Worm (Caenorhabditis elegans) whole organism, L3 larva: ENCODE data around the gene col-38.

Experiments used
- R02D3.7 ChIP-seq: fragments of 150-350 bp; optimal IDR thresholded peaks from 2 replicates; lab custom pipeline; 2014; ENCODE audit warnings: missing biosample characterization, missing genetic modification characterization
- aly-2 ChIP-seq: fragments of 150-350 bp; optimal IDR thresholded peaks from 2 replicates; lab custom pipeline; 2014; ENCODE audit warnings: missing biosample characterization, missing genetic modification characterization
- ama-1 ChIP-seq: fragments of 150-350 bp; optimal IDR thresholded peaks from 2 replicates; lab custom pipeline; 2018
- ceh-9 ChIP-seq: sonication (generic microtip); optimal IDR thresholded peaks from 2 replicates; lab custom pipeline; 2018; ENCODE audit warnings: missing biosample characterization, missing genetic modification characterization
- daf-12 ChIP-seq: fragments of 150-350 bp; optimal IDR thresholded peaks from 2 replicates; lab custom pipeline; 2014; ENCODE audit warnings: missing biosample characterization, missing genetic modification reagents, missing genetic modification characterization
- egl-27 ChIP-seq: sonication (generic microtip); optimal IDR thresholded peaks from 4 replicates; lab custom pipeline; 2017; ENCODE audit warnings: missing biosample characterization, missing genetic modification reagents, missing genetic modification characterization
- egl-5 ChIP-seq: fragments of 150-350 bp; optimal IDR thresholded peaks from 2 replicates; lab custom pipeline; 2017; ENCODE audit warnings: missing biosample characterization, missing genetic modification reagents, missing genetic modification characterization, inconsistent platforms
- elt-1 ChIP-seq: fragments of 150-350 bp; optimal IDR thresholded peaks from 2 replicates; lab custom pipeline; 2014; ENCODE audit warnings: missing biosample characterization, missing genetic modification characterization
- elt-2 ChIP-seq: sonication (generic microtip); optimal IDR thresholded peaks from 2 replicates; lab custom pipeline; 2016; ENCODE audit warnings: missing genetic modification reagents, mild to moderate bottlenecking, missing genetic modification characterization, missing compliant biosample characterization
- elt-3 ChIP-seq, 3 experiments: fragments of 150-350 bp in 1 of 3; sonication (generic microtip) in 2 of 3; optimal IDR thresholded peaks; 2 replicates in 2 of 3; 4 replicates in 1 of 3; lab custom pipeline; 2014 to 2017; ENCODE audit warnings: missing biosample characterization in 3 of 3, missing genetic modification characterization in 3 of 3
- fkh-10 ChIP-seq: sonication (generic microtip); optimal IDR thresholded peaks from 2 replicates; lab custom pipeline; 2017; ENCODE audit warnings: missing biosample characterization, missing genetic modification reagents, missing genetic modification characterization
- fos-1 ChIP-seq: fragments of 150-350 bp; optimal IDR thresholded peaks from 2 replicates; lab custom pipeline; 2014; ENCODE audit warnings: missing biosample characterization, missing genetic modification characterization
- lin-15B ChIP-seq: fragments of 150-350 bp; optimal IDR thresholded peaks from 2 replicates; lab custom pipeline; 2014; ENCODE audit warnings: missing biosample characterization, missing genetic modification characterization
- lin-39 ChIP-seq: fragments of 150-350 bp; optimal IDR thresholded peaks from 2 replicates; lab custom pipeline; 2018; ENCODE audit warnings: missing biosample characterization, missing genetic modification reagents, missing genetic modification characterization
- lsy-12 ChIP-seq: sonication (generic microtip); optimal IDR thresholded peaks from 2 replicates; lab custom pipeline; 2016; ENCODE audit warnings: mild to moderate bottlenecking, missing genetic modification characterization, missing compliant biosample characterization
- mml-1 ChIP-seq: fragments of 150-350 bp; sonication (generic microtip); optimal IDR thresholded peaks from 3 replicates; lab custom pipeline; 2014; ENCODE audit warnings: missing biosample characterization, missing genetic modification characterization
- nfya-1 ChIP-seq: sonication (generic microtip); optimal IDR thresholded peaks from 2 replicates; lab custom pipeline; 2017; ENCODE audit warnings: missing genetic modification characterization, mild to moderate bottlenecking, missing compliant biosample characterization, antibody characterized with exemption, moderate library complexity; ENCODE audit not compliant: insufficient read depth
- nhr-237 ChIP-seq: fragments of 150-350 bp; optimal IDR thresholded peaks from 2 replicates; lab custom pipeline; 2014; ENCODE audit warnings: missing biosample characterization, missing genetic modification characterization
- nhr-25 ChIP-seq: sonication (generic microtip); optimal IDR thresholded peaks from 2 replicates; lab custom pipeline; 2017; ENCODE audit warnings: missing biosample characterization, missing genetic modification characterization
- nhr-43 ChIP-seq: sonication (generic microtip); optimal IDR thresholded peaks from 2 replicates; lab custom pipeline; 2016; ENCODE audit warnings: mild to moderate bottlenecking, missing genetic modification characterization, missing compliant biosample characterization; ENCODE audit not compliant: poor library complexity, severe bottlenecking
- nhr-67 ChIP-seq: fragments of 150-350 bp; optimal IDR thresholded peaks from 2 replicates; lab custom pipeline; 2014; ENCODE audit warnings: missing biosample characterization, missing genetic modification characterization
- nhr-76 ChIP-seq: fragments of 150-350 bp; sonication (generic microtip); optimal IDR thresholded peaks from 5 replicates; lab custom pipeline; 2014; ENCODE audit warnings: missing biosample characterization, missing genetic modification characterization
- pha-4 ChIP-seq: fragments of 150-350 bp; optimal IDR thresholded peaks from 2 replicates; lab custom pipeline; 2014; ENCODE audit warnings: missing biosample characterization, missing genetic modification reagents, missing genetic modification characterization
- pqm-1 ChIP-seq: fragments of 150-350 bp; optimal IDR thresholded peaks from 2 replicates; lab custom pipeline; 2017; ENCODE audit warnings: missing biosample characterization, missing genetic modification characterization, inconsistent platforms
- sea-2 ChIP-seq: fragments of 150-350 bp; sonication (generic microtip); optimal IDR thresholded peaks from 4 replicates; lab custom pipeline; 2014; ENCODE audit warnings: missing biosample characterization, missing genetic modification reagents, missing genetic modification characterization
- snpc-4 ChIP-seq: fragments of 150-350 bp; optimal IDR thresholded peaks from 2 replicates; lab custom pipeline; 2014; ENCODE audit warnings: missing biosample characterization, missing genetic modification characterization
- tbx-2 ChIP-seq: sonication (generic microtip); optimal IDR thresholded peaks from 2 replicates; lab custom pipeline; 2016; ENCODE audit warnings: mild to moderate bottlenecking, missing genetic modification characterization, missing compliant biosample characterization
- unc-39 ChIP-seq: sonication (generic microtip); optimal IDR thresholded peaks from 4 replicates; lab custom pipeline; 2017; ENCODE audit warnings: missing biosample characterization, missing genetic modification characterization
- unc-62 ChIP-seq: fragments of 150-350 bp; sonication (generic microtip); optimal IDR thresholded peaks from 4 replicates; lab custom pipeline; 2014; ENCODE audit warnings: missing biosample characterization, missing genetic modification reagents, missing genetic modification characterization
- ztf-11 ChIP-seq: fragments of 150-350 bp; optimal IDR thresholded peaks from 2 replicates; lab custom pipeline; 2014; ENCODE audit warnings: missing biosample characterization, missing genetic modification characterization

col-38 gene

DNA sequence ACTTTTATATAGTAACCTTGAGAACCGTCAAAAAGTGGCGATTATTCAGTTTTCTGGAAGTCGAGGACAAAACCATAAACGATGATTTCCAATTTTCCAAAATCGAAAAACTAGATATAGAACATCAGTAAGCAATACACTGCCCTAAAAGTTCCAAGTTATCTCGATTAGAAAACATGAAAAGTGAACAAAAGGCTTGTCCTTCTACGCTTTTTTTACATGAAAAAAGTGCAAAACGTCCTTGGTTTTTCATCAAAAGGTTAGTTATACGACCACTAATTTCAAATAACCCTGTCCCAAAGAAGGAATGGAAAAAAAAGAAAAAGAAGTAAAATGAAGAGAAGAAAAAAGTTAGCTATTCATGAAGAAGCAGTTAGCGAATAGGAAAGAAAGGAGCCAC is 17.0 kb upstream of the col-38 start:
- TF ChIP-seq fkh-10 (GFP tag; lab: Kevin White, UChicago), result no peak
- no peak for TF ChIP-seq lin-39 (tag; lab: Kevin White, UChicago)
- no peak for TF ChIP-seq nfya-1 (tag; lab: Kevin White, UChicago)
- no peak for TF ChIP-seq nhr-237 (tag; lab: Kevin White, UChicago)
- peak; percentile 56 for TF ChIP-seq nhr-25 (tag; lab: Kevin White, UChicago)
- no peak for TF ChIP-seq sea-2

DNA sequence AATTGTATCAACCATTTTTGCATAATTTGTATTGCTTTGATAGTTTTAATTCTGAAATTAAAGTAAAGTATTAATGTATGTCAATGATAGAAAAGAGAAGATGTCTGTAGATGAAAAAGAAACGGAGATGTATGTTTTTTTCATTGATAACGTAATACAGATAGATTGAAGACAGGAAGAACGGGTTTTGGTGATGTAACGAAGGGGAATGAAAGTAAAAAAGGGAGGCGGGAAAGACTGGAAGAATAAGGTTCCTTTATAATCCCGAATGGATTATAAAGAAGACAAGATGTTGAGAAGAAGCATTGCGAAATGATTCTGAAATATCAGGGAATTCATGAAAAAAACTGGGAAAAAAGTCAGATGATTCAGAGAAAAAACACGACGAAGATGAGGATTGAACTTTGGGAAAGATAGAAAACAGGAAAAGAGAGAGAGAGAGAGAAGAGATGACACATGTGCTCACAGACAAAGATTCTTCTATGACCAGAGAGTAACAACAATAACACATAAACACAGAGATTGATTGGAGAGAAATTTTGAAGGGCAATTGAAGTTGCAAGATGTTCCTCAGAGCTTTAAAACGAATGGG is 16.2 kb upstream of the col-38 start, which contains the start of gene F54C9.11:
TSS of gene F54C9.11 (minus strand) at position 51 of the 592 bp plus-strand sequence.
- peak; percentile 42 for TF ChIP-seq egl-5 (tag; lab: Kevin White, UChicago)
- TF ChIP-seq egl-27 (tag; lab: Kevin White, UChicago), result no peak
- TF ChIP-seq lin-15B (tag; lab: Kevin White, UChicago), result no peak
- TF ChIP-seq nfya-1 (tag; lab: Kevin White, UChicago), result peak; percentile 47
- no peak for TF ChIP-seq R02D3.7 (tag; lab: Kevin White, UChicago)

DNA sequence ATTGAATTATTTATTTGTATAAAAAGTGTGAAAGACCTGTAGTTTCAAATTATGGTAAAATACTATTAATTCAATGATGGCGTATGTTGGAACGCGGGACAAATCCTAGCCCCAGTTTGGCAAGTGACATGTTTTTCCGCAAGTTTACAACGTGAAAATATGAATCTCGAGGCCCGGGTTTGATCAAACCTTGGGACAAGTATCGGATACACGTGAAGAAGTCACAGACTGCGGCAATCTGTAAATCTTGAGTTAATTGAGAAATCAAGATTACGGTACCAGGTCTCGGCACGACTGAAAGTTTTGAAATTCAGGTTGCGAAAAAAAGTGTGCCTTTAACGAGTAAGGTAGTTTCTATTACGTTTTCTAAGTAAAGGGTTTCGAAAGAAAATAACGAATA is 14.1 kb upstream of the col-38 start:
- TF ChIP-seq elt-3 (tag; optimal IDR thresholded peaks at IDR 0.05; lab: Kevin White, UChicago), result no peak
- TF ChIP-seq lin-39 (tag; lab: Kevin White, UChicago), result no peak
- TF ChIP-seq lsy-12 (tag; lab: Kevin White, UChicago), result no peak
- TF ChIP-seq unc-62 (GFP tag; lab: Kevin White, UChicago), result no peak
- TF ChIP-seq tbx-2 (tag; lab: Kevin White, UChicago), result no peak
- no peak for TF ChIP-seq nhr-67
- no peak for TF ChIP-seq ama-1 (lab: Kevin White, UChicago)
- TF ChIP-seq nhr-76 (tag; lab: Kevin White, UChicago), result no peak
- TF ChIP-seq daf-12 (tag; lab: Kevin White, UChicago), result no peak
- TF ChIP-seq egl-27 (tag; lab: Kevin White, UChicago), result no peak
- TF ChIP-seq nhr-43, result no peak
- no peak for TF ChIP-seq aly-2 (tag; lab: Kevin White, UChicago)
- no peak for TF ChIP-seq unc-39
- no peak for TF ChIP-seq nfya-1 (tag; lab: Kevin White, UChicago)
- TF ChIP-seq elt-1 (tag; lab: Kevin White, UChicago), result no peak
- no peak for TF ChIP-seq snpc-4 (tag; lab: Kevin White, UChicago)

DNA sequence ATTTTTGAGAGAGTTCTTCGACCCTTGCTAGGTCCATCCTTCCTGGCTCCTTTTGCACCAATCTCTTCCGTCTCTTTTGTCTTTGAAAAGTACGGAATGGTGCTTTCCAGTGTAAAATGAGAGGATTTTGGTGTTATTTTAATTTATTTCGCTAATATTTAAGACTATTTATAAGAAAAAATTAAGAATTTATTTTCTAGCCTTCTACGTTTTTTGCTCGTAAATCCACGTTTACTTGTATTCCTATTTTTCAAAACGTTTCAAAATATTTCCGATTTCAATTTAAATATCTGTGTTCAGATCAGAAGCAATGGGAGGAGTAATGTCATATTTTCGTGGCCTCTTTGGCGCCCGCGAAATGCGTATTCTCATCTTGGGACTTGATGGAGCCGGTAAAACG is 12.8 kb upstream of the col-38 start, which contains the start of gene arl-1:
TSS of gene arl-1 (plus strand) at position 301 of the 400 bp plus-strand sequence.
- TF ChIP-seq elt-3 (tag; optimal IDR thresholded peaks at IDR 0.05; lab: Kevin White, UChicago), result no peak
- TF ChIP-seq nfya-1 (tag; lab: Kevin White, UChicago), result no peak
- no peak for TF ChIP-seq mml-1
- no peak for TF ChIP-seq snpc-4 (tag; lab: Kevin White, UChicago)
- TF ChIP-seq ceh-9, result no peak
- no peak for TF ChIP-seq unc-62 (GFP tag; lab: Kevin White, UChicago)
- no peak for TF ChIP-seq fos-1 (tag; lab: Kevin White, UChicago)
- no peak for TF ChIP-seq nhr-237 (tag; lab: Kevin White, UChicago)
- no peak for TF ChIP-seq elt-2 (tag; lab: Kevin White, UChicago)

DNA sequence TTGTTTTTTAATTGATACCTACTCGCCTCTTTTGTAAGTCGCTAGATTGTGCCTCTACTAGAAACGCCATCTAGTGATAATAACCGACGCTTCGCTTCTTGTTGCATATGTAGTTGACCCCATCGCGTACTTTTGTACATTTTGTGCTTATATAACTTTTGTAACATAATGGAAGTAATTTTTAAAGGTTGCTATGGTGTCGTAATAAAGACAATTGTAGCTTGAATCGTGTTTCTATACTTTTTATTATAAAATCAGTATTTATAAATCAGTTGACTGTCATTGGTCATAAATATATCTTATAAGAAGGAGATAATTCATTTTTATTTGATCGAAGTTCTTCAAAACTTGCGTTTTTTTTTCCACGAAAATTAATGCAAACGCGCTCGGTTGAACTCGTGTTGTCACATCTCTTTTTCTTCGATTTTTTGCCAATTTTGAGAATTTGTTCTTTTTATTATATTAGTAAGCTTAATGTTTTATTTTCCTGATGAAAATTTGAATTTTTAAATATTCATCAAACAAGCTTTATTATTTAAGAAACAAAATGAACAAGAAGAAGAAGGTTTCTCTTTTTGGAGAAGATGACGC is 8.7 kb upstream of the col-38 start, which contains the start of gene F54C9.9:
TSS of gene F54C9.9 (plus strand) at position 541 of the 591 bp plus-strand sequence.
- TF ChIP-seq R02D3.7 (tag; lab: Kevin White, UChicago), result no peak
- TF ChIP-seq pqm-1 (tag; lab: Kevin White, UChicago), result no peak
- TF ChIP-seq nhr-67, result peak; percentile 35
- TF ChIP-seq lin-15B (tag; lab: Kevin White, UChicago), result peak; percentile 42
- no peak for TF ChIP-seq ztf-11 (tag; lab: Kevin White, UChicago)
- peak; percentile 71 for TF ChIP-seq pha-4 (tag; lab: Kevin White, UChicago)
- peak; percentile 21 for TF ChIP-seq nfya-1 (tag; lab: Kevin White, UChicago)
- no peak for TF ChIP-seq aly-2 (tag; lab: Kevin White, UChicago)
